Fruit fly (Drosophila melanogaster): ENCODE measurements around the gene chrb.

The chrb gene

DNA sequence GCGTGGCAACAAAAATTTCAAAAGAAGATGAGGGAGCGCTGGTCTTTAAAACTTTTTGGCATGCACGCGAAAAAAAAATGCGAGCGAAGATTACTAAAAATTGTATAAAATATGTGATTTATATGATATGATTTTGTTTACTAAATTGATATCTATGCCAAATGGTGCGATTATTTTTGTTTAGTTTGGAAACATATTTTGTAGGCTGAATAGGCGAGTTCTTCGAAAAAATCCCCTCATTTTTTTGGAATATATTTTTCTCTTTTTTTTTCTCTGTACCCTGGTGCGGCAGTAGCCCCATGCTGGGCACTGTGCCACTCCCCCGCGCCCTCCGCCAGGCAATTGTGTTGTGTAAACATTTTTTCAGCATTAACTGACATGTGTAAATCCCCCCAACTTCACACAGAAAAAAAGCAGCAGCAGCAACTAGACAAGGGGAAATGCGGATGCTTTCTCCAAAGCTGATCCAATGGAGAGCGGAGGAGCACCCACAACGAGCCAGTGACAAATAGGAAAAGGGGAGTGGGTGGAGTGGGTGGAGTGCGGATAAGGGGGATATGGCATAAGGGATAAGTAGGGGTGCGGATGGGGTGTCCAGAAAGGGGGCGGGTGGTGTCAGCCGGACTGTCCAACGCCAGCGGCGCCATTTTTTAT, 1.3 kb upstream of the chrb start:
- TF ChIP-seq CG17806 (tag; optimal IDR thresholded peaks at IDR 0.05) (peak; percentile 17), CG34367 (tag; optimal IDR thresholded peaks at IDR 0.05) (no peak), CG8301 (tag; optimal IDR thresholded peaks at IDR 0.05) (peak; percentile 13), CG4496 (GFP tag; IDR thresholded peaks at IDR 0.05) (0 out of 3 replicates have a peak, but pooled peaks have one; percentile 33), CG8159 (tag; optimal IDR thresholded peaks at IDR 0.05) (peak; percentile 28), EcR (GFP tag; optimal IDR thresholded peaks at IDR 0.05) (no peak)

- TF ChIP-seq CG14655 (GFP tag; optimal IDR thresholded peaks at IDR 0.05): no peak
- TF ChIP-seq CG12605 (GFP tag; IDR thresholded peaks at IDR 0.05): no peak
- TF ChIP-seq fd96Ca (GFP tag; IDR thresholded peaks at IDR 0.05): no peak
- TF ChIP-seq CG10348 (GFP tag; IDR thresholded peaks at IDR 0.05): no peak
- TF ChIP-seq Snoo (tag; optimal IDR thresholded peaks at IDR 0.05): no peak
- no peak for TF ChIP-seq Ets98B (GFP tag; IDR thresholded peaks at IDR 0.05)
Measured at dm6 chr3L:11488264-11488663, 914 bp downstream of the chrb start.

DNA sequence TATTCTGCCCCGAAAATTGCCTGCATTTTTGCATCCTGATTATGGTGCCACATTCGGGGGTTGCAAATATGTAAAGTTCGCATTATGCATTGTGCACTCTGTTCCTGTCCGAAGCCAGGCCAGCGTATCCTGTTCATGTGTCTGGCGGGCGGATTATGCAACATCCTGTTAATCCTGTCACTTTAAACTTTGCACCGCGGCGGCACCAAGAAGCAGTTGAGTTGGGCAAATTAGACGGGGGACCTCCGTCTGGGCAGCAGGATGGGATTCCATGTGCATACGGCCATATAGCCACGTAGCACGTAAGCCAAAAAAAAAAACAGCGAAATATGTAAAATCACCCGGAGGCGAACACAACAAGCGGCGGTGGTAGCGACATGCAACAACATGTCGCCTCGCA, 2.1 kb downstream of the chrb start:
- TF ChIP-seq fd96Ca (GFP tag; IDR thresholded peaks at IDR 0.05): no peak
- no peak for TF ChIP-seq rn (GFP tag; IDR thresholded peaks at IDR 0.05)
- TF ChIP-seq CG13204 (GFP tag; optimal IDR thresholded peaks at IDR 0.05): no peak
- no peak for TF ChIP-seq CG9948 (tag; optimal IDR thresholded peaks at IDR 0.05)
- no peak for TF ChIP-seq CG10348 (GFP tag; IDR thresholded peaks at IDR 0.05)
- TF ChIP-seq CG8159 (tag; optimal IDR thresholded peaks at IDR 0.05): no peak
- TF ChIP-seq CG12605 (GFP tag; IDR thresholded peaks at IDR 0.05): no peak
- no peak for TF ChIP-seq CG17806 (tag; optimal IDR thresholded peaks at IDR 0.05)
- no peak for TF ChIP-seq CG32121 (GFP tag; IDR thresholded peaks at IDR 0.05)
- no peak for TF ChIP-seq CG34367 (tag; optimal IDR thresholded peaks at IDR 0.05)
- TF ChIP-seq Snoo (tag; optimal IDR thresholded peaks at IDR 0.05): no peak
- TF ChIP-seq Ets98B (GFP tag; IDR thresholded peaks at IDR 0.05): no peak

DNA sequence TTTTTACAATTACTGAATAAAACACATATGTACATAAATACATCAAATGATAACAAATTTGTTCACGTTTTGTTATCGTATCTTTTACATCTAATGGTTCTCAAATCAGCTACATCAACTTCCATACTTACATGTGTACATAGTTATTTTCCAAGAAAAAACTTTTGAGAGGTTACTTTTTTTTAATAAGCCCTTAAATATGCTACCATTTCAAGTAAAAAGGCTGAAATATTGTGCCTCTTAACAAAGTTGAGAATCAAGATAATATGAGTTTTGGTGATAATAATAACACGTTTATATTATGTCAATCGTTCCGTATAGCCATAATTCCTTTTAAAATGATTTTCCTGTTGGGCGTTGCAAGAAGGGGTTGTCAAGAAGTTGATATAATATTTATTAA, 3.2 kb downstream of the chrb start:
- TF ChIP-seq CG9948 (tag; optimal IDR thresholded peaks at IDR 0.05) (no peak), Ets98B (GFP tag; IDR thresholded peaks at IDR 0.05) (no peak), CG17806 (tag; optimal IDR thresholded peaks at IDR 0.05) (no peak), CG10348 (GFP tag; IDR thresholded peaks at IDR 0.05) (no peak), CG13204 (GFP tag; optimal IDR thresholded peaks at IDR 0.05) (no peak), CG34367 (tag; optimal IDR thresholded peaks at IDR 0.05) (no peak), CG8159 (tag; optimal IDR thresholded peaks at IDR 0.05) (no peak), CG8301 (tag; optimal IDR thresholded peaks at IDR 0.05) (no peak), CG4496 (GFP tag; IDR thresholded peaks at IDR 0.05) (no peak), CG14655 (GFP tag; optimal IDR thresholded peaks at IDR 0.05) (no peak), Snoo (tag; optimal IDR thresholded peaks at IDR 0.05) (no peak), gl (tag; optimal IDR thresholded peaks at IDR 0.05) (no peak), rn (GFP tag; IDR thresholded peaks at IDR 0.05) (no peak), EcR (GFP tag; optimal IDR thresholded peaks at IDR 0.05) (no peak), Pif1A (GFP tag; optimal IDR thresholded peaks at IDR 0.05) (no peak)

dm6 chr3L:11491222-11491873, 4.0 kb downstream of the chrb start:
- no peak for TF ChIP-seq CG13204 (GFP tag; optimal IDR thresholded peaks at IDR 0.05)
- peak; percentile 25 for TF ChIP-seq CG34367 (tag; optimal IDR thresholded peaks at IDR 0.05)
- TF ChIP-seq CG32121 (GFP tag; IDR thresholded peaks at IDR 0.05): peak; percentile 61
- peak; percentile 73 for TF ChIP-seq Snoo (tag; optimal IDR thresholded peaks at IDR 0.05)
- TF ChIP-seq EcR (GFP tag; optimal IDR thresholded peaks at IDR 0.05): no peak
- TF ChIP-seq CG12605 (GFP tag; IDR thresholded peaks at IDR 0.05): peak; percentile 54
- TF ChIP-seq CG10348 (GFP tag; IDR thresholded peaks at IDR 0.05): no peak
- 0 out of 2 replicates have a peak, but pooled peaks have one; percentile 8 for TF ChIP-seq rn (GFP tag; IDR thresholded peaks at IDR 0.05)
- peak; percentile 47 for TF ChIP-seq Pif1A (GFP tag; optimal IDR thresholded peaks at IDR 0.05)
- peak; percentile 58 for TF ChIP-seq CG14655 (GFP tag; optimal IDR thresholded peaks at IDR 0.05)
- peak; percentile 51 for TF ChIP-seq CG8301 (tag; optimal IDR thresholded peaks at IDR 0.05)
- TF ChIP-seq CG8159 (tag; optimal IDR thresholded peaks at IDR 0.05): peak; percentile 58
- TF ChIP-seq gl (tag; optimal IDR thresholded peaks at IDR 0.05): no peak
- peak; percentile 8; the same call in 1 of the 2 replicates for TF ChIP-seq Ets98B (GFP tag; IDR thresholded peaks at IDR 0.05)
- no peak for TF ChIP-seq D1 (tag; optimal IDR thresholded peaks at IDR 0.05)
- peak; percentile 48 for TF ChIP-seq CG17806 (tag; optimal IDR thresholded peaks at IDR 0.05)
- TF ChIP-seq CG9948 (tag; optimal IDR thresholded peaks at IDR 0.05): peak; percentile 36
- no peak for TF ChIP-seq fd96Ca (GFP tag; IDR thresholded peaks at IDR 0.05)
- peak; percentile 57 for TF ChIP-seq CG15710 (tag; optimal IDR thresholded peaks at IDR 0.05)
- peak; percentile 73 for TF ChIP-seq CG4496 (GFP tag; IDR thresholded peaks at IDR 0.05)
- no peak for TF ChIP-seq Pif1B (GFP tag; optimal IDR thresholded peaks at IDR 0.05)

DNA sequence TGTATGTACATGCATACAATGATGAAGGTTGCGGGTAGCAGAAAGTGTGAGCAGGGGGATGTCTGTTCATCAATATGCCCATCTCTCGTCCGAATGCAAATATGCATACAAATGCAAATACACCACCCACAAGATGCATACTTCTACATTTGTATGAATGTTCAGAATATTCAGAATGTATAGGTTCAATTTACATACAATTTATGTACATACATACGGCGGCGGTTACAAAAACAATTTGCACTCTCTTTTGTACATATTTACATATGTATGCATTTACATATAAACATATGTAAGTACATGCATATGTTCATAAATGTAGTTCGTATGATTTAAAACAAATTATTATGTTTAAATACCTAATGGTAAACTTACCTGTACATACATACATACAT, 4.5 kb downstream of the chrb start:
- TF ChIP-seq CG4496 (GFP tag; IDR thresholded peaks at IDR 0.05) (no peak), D1 (tag; optimal IDR thresholded peaks at IDR 0.05) (no peak), CG12605 (GFP tag; IDR thresholded peaks at IDR 0.05) (no peak), CG32121 (GFP tag; IDR thresholded peaks at IDR 0.05) (no peak), CG13204 (GFP tag; optimal IDR thresholded peaks at IDR 0.05) (no peak), CG34367 (tag; optimal IDR thresholded peaks at IDR 0.05) (no peak), Pif1A (GFP tag; optimal IDR thresholded peaks at IDR 0.05) (no peak), CG9948 (tag; optimal IDR thresholded peaks at IDR 0.05) (no peak), CG8159 (tag; optimal IDR thresholded peaks at IDR 0.05) (no peak), rn (GFP tag; IDR thresholded peaks at IDR 0.05) (no peak), fd96Ca (GFP tag; IDR thresholded peaks at IDR 0.05) (no peak), EcR (GFP tag; optimal IDR thresholded peaks at IDR 0.05) (no peak), Snoo (tag; optimal IDR thresholded peaks at IDR 0.05) (no peak), Ets98B (GFP tag; IDR thresholded peaks at IDR 0.05) (no peak), CG8301 (tag; optimal IDR thresholded peaks at IDR 0.05) (no peak), CG14655 (GFP tag; optimal IDR thresholded peaks at IDR 0.05) (no peak), gl (tag; optimal IDR thresholded peaks at IDR 0.05) (no peak), CG10348 (GFP tag; IDR thresholded peaks at IDR 0.05) (no peak)

Data from whole organism, pupa.